Worm (Caenorhabditis elegans): ENCODE data around the gene R05F9.9.
A peak's percentile ranks its signal among the peaks of the same experiment; 100 is the strongest.

R05F9.9 gene

DNA sequence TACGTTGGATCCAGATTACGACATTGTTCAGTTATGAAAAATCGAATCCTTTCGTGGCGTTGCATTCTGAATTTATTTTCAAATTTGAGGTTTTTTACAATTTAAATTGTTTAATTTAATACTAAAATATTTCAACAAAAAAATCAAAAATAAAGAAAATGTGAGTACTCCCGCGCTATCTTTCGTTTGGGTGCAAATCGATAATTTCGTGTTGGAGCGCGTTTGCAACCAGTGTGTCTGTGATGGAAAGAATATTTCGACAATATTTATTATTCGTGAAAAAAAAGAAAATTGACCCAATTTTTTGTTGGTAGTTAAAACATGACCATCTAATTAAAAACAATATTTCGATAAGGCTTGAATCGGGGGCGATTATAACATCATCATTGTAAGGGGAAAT is at the start of gene R05F9.9:
TSS of gene R05F9.9 (minus strand) at position 66 of the 400 bp plus-strand sequence.
- TF ChIP-seq irx-1 (tag; optimal IDR thresholded peaks at IDR 0.05) (no peak), nhr-90 (tag; optimal IDR thresholded peaks at IDR 0.05; ENCODE audit: poor library complexity) (peak; percentile 4), lsy-2 (tag; optimal IDR thresholded peaks at IDR 0.05) (peak; percentile 43 to 54), nhr-47 (tag; optimal IDR thresholded peaks at IDR 0.05) (peak; percentile 3), nhr-71 (tag; optimal IDR thresholded peaks at IDR 0.05) (peak; percentile 52), mep-1 (tag; optimal IDR thresholded peaks at IDR 0.05) (peak; percentile 62), ama-1 (optimal IDR thresholded peaks at IDR 0.05) (peak; percentile 61), lin-35 (GFP tag; optimal IDR thresholded peaks at IDR 0.05) (peak; percentile 33 to 67), blmp-1 (tag; optimal IDR thresholded peaks at IDR 0.05) (peak; percentile 37), nhr-20 (tag; optimal IDR thresholded peaks at IDR 0.05) (peak; percentile 1), zip-4 (GFP tag; optimal IDR thresholded peaks at IDR 0.05) (no peak), ceh-82 (tag; optimal IDR thresholded peaks at IDR 0.05) (peak in 1 of 3 experiments; percentile 40), dsc-1 (tag; optimal IDR thresholded peaks at IDR 0.05) (no peak), aly-2 (tag; optimal IDR thresholded peaks at IDR 0.05) (peak; percentile 24), grh-1 (GFP tag; IDR thresholded peaks at IDR 0.05) (no peak), xbp-1 (tag; optimal IDR thresholded peaks at IDR 0.05) (peak; percentile 7), skn-1 (tag; optimal IDR thresholded peaks at IDR 0.05) (peak; percentile 35), elt-2 (tag; optimal IDR thresholded peaks at IDR 0.05) (peak; percentile 71), ztf-11 (tag; optimal IDR thresholded peaks at IDR 0.05) (no peak), elt-3 (tag; optimal IDR thresholded peaks at IDR 0.05) (no peak), Y116A8C.19 (tag; optimal IDR thresholded peaks at IDR 0.05; ENCODE audit: borderline replicate concordance) (no peak), lin-15B (tag; optimal IDR thresholded peaks at IDR 0.05) (no peak), sup-37 (GFP tag; optimal IDR thresholded peaks at IDR 0.05) (no peak), hpl-2 (GFP tag; optimal IDR thresholded peaks at IDR 0.05) (no peak), dpl-1 (GFP tag; optimal IDR thresholded peaks at IDR 0.05) (peak; percentile 24 to 73 (median 28)), sptf-1 (tag; optimal IDR thresholded peaks at IDR 0.05) (no peak), rnt-1 (tag; optimal IDR thresholded peaks at IDR 0.05) (peak; percentile 8), lin-14 (GFP tag; optimal IDR thresholded peaks at IDR 0.05) (peak; percentile 25), nhr-85 (tag) (peak; percentile 63), snu-23 (GFP tag; optimal IDR thresholded peaks at IDR 0.05) (peak; percentile 48), ceh-8 (GFP tag; optimal IDR thresholded peaks at IDR 0.05) (no peak), snpc-4 (tag; optimal IDR thresholded peaks at IDR 0.05) (no peak), efl-1 (optimal IDR thresholded peaks at IDR 0.05) (peak; percentile 39 to 49), efl-1 (GFP tag; optimal IDR thresholded peaks at IDR 0.05 in 1 of 2) (peak; percentile 66 to 93), hlh-17 (GFP tag; optimal IDR thresholded peaks at IDR 0.05; ENCODE audit: borderline replicate concordance) (no peak), tbx-2 (tag; optimal IDR thresholded peaks at IDR 0.05) (peak; percentile 3)

- TF ChIP-seq mep-1 (tag; optimal IDR thresholded peaks at IDR 0.05) (no peak), jun-1 (tag; optimal IDR thresholded peaks at IDR 0.05) (no peak), C04F5.9 (tag; optimal IDR thresholded peaks at IDR 0.05) (no peak), egl-13 (tag; optimal IDR thresholded peaks at IDR 0.05) (no peak), zag-1 (tag; optimal IDR thresholded peaks at IDR 0.05) (no peak), unc-86 (tag; optimal IDR thresholded peaks at IDR 0.05) (no peak), lin-13 (GFP tag; optimal IDR thresholded peaks at IDR 0.05) (no peak), lin-39 (tag; optimal IDR thresholded peaks at IDR 0.05) (no peak), hlh-17 (GFP tag; optimal IDR thresholded peaks at IDR 0.05; ENCODE audit: borderline replicate concordance) (no peak), fkh-8 (tag; optimal IDR thresholded peaks at IDR 0.05) (no peak), zip-4 (GFP tag; optimal IDR thresholded peaks at IDR 0.05) (no peak), nhr-20 (tag; optimal IDR thresholded peaks at IDR 0.05) (no peak), lin-15B (tag; optimal IDR thresholded peaks at IDR 0.05) (no peak)
Observed at ce11 chrII:4949380-4949950, 47.6 kb upstream of the R05F9.9 start, which contains the start of the genes try-1 and zyg-12. try-1 (minus strand) TSS chrII:4949527. zyg-12 (plus strand) TSS chrII:4949900.

Data from whole organism, L1 larva.